Worm (Caenorhabditis elegans): ENCODE data around the gene F41E7.7.

The F41E7.7 gene

ce11 chrX:10319653-10320052 lies 12.1 kb downstream of the F41E7.7 start:
- no peak for TF ChIP-seq unc-62 (GFP tag; optimal IDR thresholded peaks at IDR 0.05)

ce11 chrX:10321401-10321800 lies 13.8 kb downstream of the F41E7.7 start:
- no peak for TF ChIP-seq unc-62 (GFP tag; optimal IDR thresholded peaks at IDR 0.05)

- TF ChIP-seq unc-62 (GFP tag; optimal IDR thresholded peaks at IDR 0.05), result no peak
These were observed 19.9 kb downstream of the F41E7.7 start, which contains the start of gene acl-5 for ce11 chrX:10327323-10328022. TSS of gene acl-5 (minus strand) at chrX:10327456.

- no peak for TF ChIP-seq unc-62 (GFP tag; optimal IDR thresholded peaks at IDR 0.05)
These were observed 24.5 kb downstream of the F41E7.7 start for ce11 chrX:10332035-10332614.

- no peak for TF ChIP-seq unc-62 (GFP tag; optimal IDR thresholded peaks at IDR 0.05)
These were observed 25.8 kb downstream of the F41E7.7 start, which contains the start of gene R07E3.4 for ce11 chrX:10333301-10333854. TSS of gene R07E3.4 (minus strand) at chrX:10333351.

- no peak for TF ChIP-seq unc-62 (GFP tag; optimal IDR thresholded peaks at IDR 0.05)
These were observed 28.5 kb downstream of the F41E7.7 start, which contains the start of gene idpa-3 for ce11 chrX:10336138-10336537. TSS of gene idpa-3 (plus strand) at chrX:10336438.

ce11 chrX:10336592-10336991 lies 29.0 kb downstream of the F41E7.7 start:
- TF ChIP-seq unc-62 (GFP tag; optimal IDR thresholded peaks at IDR 0.05), result no peak

ce11 chrX:10338100-10338499 lies 30.5 kb downstream of the F41E7.7 start, which contains the start of gene cut-5:
TSS of gene cut-5 (minus strand) at chrX:10338200.
- no peak for TF ChIP-seq unc-62 (GFP tag; optimal IDR thresholded peaks at IDR 0.05)

ce11 chrX:10338761-10339160 lies 31.2 kb downstream of the F41E7.7 start:
- TF ChIP-seq unc-62 (GFP tag; optimal IDR thresholded peaks at IDR 0.05), result no peak

ce11 chrX:10340044-10340443 lies 32.4 kb downstream of the F41E7.7 start:
- TF ChIP-seq unc-62 (GFP tag; optimal IDR thresholded peaks at IDR 0.05), result no peak

- no peak for TF ChIP-seq unc-62 (GFP tag; optimal IDR thresholded peaks at IDR 0.05)
These were observed 33.4 kb downstream of the F41E7.7 start, which contains the start of gene R07E3.1 for ce11 chrX:10340986-10341385. TSS of gene R07E3.1 (minus strand) at chrX:10341161.

ce11 chrX:10350151-10350550 lies 42.6 kb downstream of the F41E7.7 start:
- no peak for TF ChIP-seq unc-62 (GFP tag; optimal IDR thresholded peaks at IDR 0.05)

ce11 chrX:10353857-10354256 lies 46.3 kb downstream of the F41E7.7 start:
- TF ChIP-seq unc-62 (GFP tag; optimal IDR thresholded peaks at IDR 0.05), result no peak

- TF ChIP-seq unc-62 (GFP tag; optimal IDR thresholded peaks at IDR 0.05), result no peak
These were observed 48.1 kb downstream of the F41E7.7 start, which contains the start of gene R07E3.7 for ce11 chrX:10355650-10356049. TSS of gene R07E3.7 (minus strand) at chrX:10355750.

- TF ChIP-seq unc-62 (GFP tag; optimal IDR thresholded peaks at IDR 0.05), result no peak
These were observed 50.5 kb downstream of the F41E7.7 start, which contains the start of gene efhc-1 for ce11 chrX:10358083-10358482. TSS of gene efhc-1 (plus strand) at chrX:10358383.

All from whole organism, dauer.